Worm (Caenorhabditis elegans) whole organism, L3 larva: ENCODE data around the gene K10C2.7.

Experiments
- ama-1 ChIP-seq: fragments of 150-350 bp; optimal IDR thresholded peaks from 2 replicates; lab custom pipeline; 2018
- ceh-82 ChIP-seq: fragments of 150-350 bp; optimal IDR thresholded peaks from 2 replicates; lab custom pipeline; 2014; ENCODE audit warnings: missing biosample characterization, missing genetic modification characterization
- jun-1 ChIP-seq: fragments of 150-350 bp; optimal IDR thresholded peaks from 2 replicates; lab custom pipeline; 2014; ENCODE audit warnings: missing biosample characterization, missing genetic modification reagents, missing genetic modification characterization
- nhr-11 ChIP-seq: fragments of 150-350 bp; optimal IDR thresholded peaks from 2 replicates; lab custom pipeline; 2014; ENCODE audit warnings: missing biosample characterization, missing genetic modification characterization
- nhr-76 ChIP-seq: fragments of 150-350 bp; sonication (generic microtip); optimal IDR thresholded peaks from 5 replicates; lab custom pipeline; 2014; ENCODE audit warnings: missing biosample characterization, missing genetic modification characterization
- nhr-77 ChIP-seq: fragments of 150-350 bp; optimal IDR thresholded peaks from 2 replicates; lab custom pipeline; 2014; ENCODE audit warnings: missing biosample characterization, missing genetic modification characterization
- sea-2 ChIP-seq: fragments of 150-350 bp; sonication (generic microtip); optimal IDR thresholded peaks from 4 replicates; lab custom pipeline; 2014; ENCODE audit warnings: missing biosample characterization, missing genetic modification reagents, missing genetic modification characterization
- skn-1 ChIP-seq: fragments of 150-350 bp; optimal IDR thresholded peaks from 2 replicates; lab custom pipeline; 2014; ENCODE audit warnings: missing biosample characterization, missing genetic modification characterization
- tbx-2 ChIP-seq: sonication (generic microtip); optimal IDR thresholded peaks from 2 replicates; lab custom pipeline; 2016; ENCODE audit warnings: mild to moderate bottlenecking, missing genetic modification characterization, missing compliant biosample characterization

- no peak for TF ChIP-seq ama-1 (lab: Kevin White, UChicago)
- no peak for TF ChIP-seq skn-1 (tag; lab: Kevin White, UChicago)
- no peak for TF ChIP-seq nhr-77 (tag; lab: Kevin White, UChicago)
- no peak for TF ChIP-seq nhr-11 (tag; lab: Kevin White, UChicago)
- no peak for TF ChIP-seq sea-2
- no peak for TF ChIP-seq nhr-76 (tag; lab: Kevin White, UChicago)
- TF ChIP-seq ceh-82 (tag; lab: Kevin White, UChicago) = no peak
- TF ChIP-seq jun-1 (tag; lab: Kevin White, UChicago) = no peak
- TF ChIP-seq tbx-2 = no peak
These were observed at the start of gene K10C2.7 for ce11 chrX:6443373-6443772.
